Fruit fly (Drosophila melanogaster) Kc167 (cell line): ENCODE measurements around the gene CG18476.

Experiments
- Myc ChIP-seq: fragments of >200 bp; optimal IDR thresholded peaks from 2 replicates; lab custom pipeline; 2017; ENCODE audit warnings: missing external identifiers
- Sin3A ChIP-seq: fragments of >200 bp; optimal IDR thresholded peaks from 2 replicates; lab custom pipeline; 2018; ENCODE audit warnings: missing external identifiers
- h ChIP-seq: fragments of >200 bp; optimal IDR thresholded peaks from 3 replicates; lab custom pipeline; 2018; ENCODE audit warnings: missing external identifiers
- insv ChIP-seq: fragments of >200 bp; optimal IDR thresholded peaks from 3 replicates; lab custom pipeline; 2018; ENCODE audit warnings: missing external identifiers
- psq ChIP-seq: fragments of >200 bp; optimal IDR thresholded peaks from 2 replicates; lab custom pipeline; 2017; ENCODE audit warnings: missing external identifiers
- ttk ChIP-seq: sonication (Bioruptor generic); optimal IDR thresholded peaks from 2 replicates; lab custom pipeline; 2017; ENCODE audit warnings: missing external identifiers

Gene CG18476

dm6 chr3R:11661712-11662111 lies 16.2 kb downstream of the CG18476 start:
- no peak for TF ChIP-seq Sin3A (lab: Kevin White, UChicago)
- no peak for TF ChIP-seq Myc (lab: Kevin White, UChicago)
- TF ChIP-seq ttk (lab: Kevin White, UChicago): no peak
- no peak for TF ChIP-seq insv

DNA sequence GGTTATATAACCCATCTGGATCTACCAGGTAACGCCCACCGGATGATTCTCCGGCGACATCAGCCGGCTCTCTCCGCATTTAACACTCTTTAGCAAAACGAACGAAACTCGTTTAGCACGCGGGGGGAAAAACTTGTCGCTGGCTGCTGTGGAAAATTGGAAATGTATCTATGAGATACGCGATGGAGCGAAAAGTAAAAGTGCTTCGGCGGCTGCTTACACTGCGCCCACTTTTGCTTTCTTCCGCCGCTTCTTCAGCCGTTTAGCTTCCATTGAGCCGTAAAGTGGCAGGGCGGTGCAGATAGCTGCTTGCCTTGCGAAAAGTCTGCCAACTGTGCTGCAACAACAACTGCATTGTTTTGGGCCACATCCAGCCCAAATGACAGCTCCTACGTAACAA lies 16.7 kb downstream of the CG18476 start:
- TF ChIP-seq psq (no peak), Sin3A (lab: Kevin White, UChicago) (no peak), insv (no peak), Myc (lab: Kevin White, UChicago) (no peak), ttk (lab: Kevin White, UChicago) (no peak), h (lab: Kevin White, UChicago) (no peak)

- TF ChIP-seq Sin3A (lab: Kevin White, UChicago): no peak
- TF ChIP-seq Myc (lab: Kevin White, UChicago): no peak
- TF ChIP-seq h (lab: Kevin White, UChicago): no peak
- TF ChIP-seq insv: no peak
- no peak for TF ChIP-seq ttk (lab: Kevin White, UChicago)
- TF ChIP-seq psq: no peak
These were observed 20.1 kb downstream of the CG18476 start for dm6 chr3R:11657786-11658193.

DNA sequence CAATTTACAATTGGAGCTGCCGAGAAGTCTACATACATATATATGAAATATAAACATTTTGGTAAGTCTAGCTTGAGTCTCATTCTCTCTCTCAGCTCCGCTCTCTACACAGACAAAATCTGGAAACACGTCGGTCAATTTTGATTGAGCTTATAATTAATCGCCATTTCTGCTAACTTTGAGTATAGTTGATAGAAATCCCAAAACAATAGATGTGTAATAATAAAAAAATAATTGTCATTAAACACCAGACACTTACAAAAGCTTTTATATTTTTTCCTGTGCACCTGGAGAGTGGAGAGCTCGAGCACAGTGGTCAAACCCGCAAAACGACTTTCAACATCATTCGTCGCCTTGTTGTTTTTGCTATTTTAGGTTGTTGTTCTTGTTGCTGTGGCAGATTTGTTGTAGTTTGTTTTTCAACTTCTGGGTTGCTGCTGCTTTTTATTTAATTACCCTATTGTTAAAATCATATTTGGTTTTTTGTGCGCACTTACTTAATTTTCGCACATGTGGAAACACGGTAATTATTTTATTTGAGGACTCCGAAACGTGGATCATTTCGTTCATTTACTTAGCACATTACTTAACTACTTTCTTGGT lies 21.2 kb downstream of the CG18476 start:
- no peak for TF ChIP-seq ttk (lab: Kevin White, UChicago)
- TF ChIP-seq Sin3A (lab: Kevin White, UChicago): no peak
- TF ChIP-seq h (lab: Kevin White, UChicago): no peak
- TF ChIP-seq psq: no peak
- no peak for TF ChIP-seq Myc (lab: Kevin White, UChicago)

DNA sequence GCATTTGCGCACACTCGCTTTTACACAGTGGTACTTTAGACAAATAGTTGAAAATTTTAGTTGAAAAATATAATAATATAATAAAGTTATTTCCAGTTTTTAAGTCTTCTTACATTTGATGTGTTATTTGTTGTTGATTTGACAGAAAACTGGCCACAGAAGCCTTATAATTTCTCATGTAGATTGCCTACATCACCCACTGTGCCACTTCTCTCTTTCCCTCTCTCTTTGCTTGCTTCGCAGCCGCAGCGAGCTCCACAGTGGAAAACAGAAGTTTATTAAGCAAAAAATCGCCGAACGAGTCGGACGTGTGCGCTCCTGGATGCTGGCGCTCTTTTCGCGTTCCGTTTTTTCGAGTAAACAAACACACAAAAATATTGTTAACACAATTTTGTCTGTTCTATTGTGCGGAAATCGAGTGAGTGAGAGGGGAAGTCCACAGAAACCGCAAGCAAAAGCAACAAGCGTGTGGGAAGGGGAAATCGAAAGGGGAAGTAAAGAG lies 22.0 kb downstream of the CG18476 start, which contains the start of gene CG42327:
TSS of gene CG42327 (plus strand) at position 277 of the 502 bp plus-strand sequence.
- TF ChIP-seq psq: no peak
- no peak for TF ChIP-seq insv
- TF ChIP-seq ttk (lab: Kevin White, UChicago): no peak
- no peak for TF ChIP-seq Myc (lab: Kevin White, UChicago)
- no peak for TF ChIP-seq h (lab: Kevin White, UChicago)
- TF ChIP-seq Sin3A (lab: Kevin White, UChicago): no peak

dm6 chr3R:11650105-11651039 lies 27.5 kb downstream of the CG18476 start, which contains the start of the genes Csk and Elp1:
Csk (minus strand) TSS chr3R:11650706.
Elp1 (plus strand) TSS chr3R:11650971.
- TF ChIP-seq Myc (lab: Kevin White, UChicago): no peak
- no peak for TF ChIP-seq insv

DNA sequence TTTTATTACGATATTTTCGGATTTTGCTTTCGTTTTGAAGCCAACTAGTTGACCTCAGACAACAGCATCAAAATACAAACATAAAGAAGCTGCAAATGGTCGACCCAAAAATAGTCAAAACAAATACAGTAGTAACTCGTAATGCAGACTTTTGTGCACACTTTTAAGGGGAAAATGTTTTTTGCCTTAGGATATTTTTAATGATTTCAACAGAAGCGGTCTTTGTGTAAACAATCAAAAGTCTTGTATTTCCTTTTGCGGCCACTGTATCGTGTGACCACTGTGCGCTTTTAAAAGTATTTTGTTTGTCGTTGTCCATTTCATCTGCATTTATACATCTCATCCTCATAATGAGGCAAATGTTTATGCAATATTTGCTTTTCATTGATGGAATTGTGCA lies 28.5 kb downstream of the CG18476 start:
- TF ChIP-seq Sin3A (lab: Kevin White, UChicago) (no peak), insv (no peak), Myc (lab: Kevin White, UChicago) (no peak), h (lab: Kevin White, UChicago) (no peak), psq (no peak), ttk (lab: Kevin White, UChicago) (no peak)

DNA sequence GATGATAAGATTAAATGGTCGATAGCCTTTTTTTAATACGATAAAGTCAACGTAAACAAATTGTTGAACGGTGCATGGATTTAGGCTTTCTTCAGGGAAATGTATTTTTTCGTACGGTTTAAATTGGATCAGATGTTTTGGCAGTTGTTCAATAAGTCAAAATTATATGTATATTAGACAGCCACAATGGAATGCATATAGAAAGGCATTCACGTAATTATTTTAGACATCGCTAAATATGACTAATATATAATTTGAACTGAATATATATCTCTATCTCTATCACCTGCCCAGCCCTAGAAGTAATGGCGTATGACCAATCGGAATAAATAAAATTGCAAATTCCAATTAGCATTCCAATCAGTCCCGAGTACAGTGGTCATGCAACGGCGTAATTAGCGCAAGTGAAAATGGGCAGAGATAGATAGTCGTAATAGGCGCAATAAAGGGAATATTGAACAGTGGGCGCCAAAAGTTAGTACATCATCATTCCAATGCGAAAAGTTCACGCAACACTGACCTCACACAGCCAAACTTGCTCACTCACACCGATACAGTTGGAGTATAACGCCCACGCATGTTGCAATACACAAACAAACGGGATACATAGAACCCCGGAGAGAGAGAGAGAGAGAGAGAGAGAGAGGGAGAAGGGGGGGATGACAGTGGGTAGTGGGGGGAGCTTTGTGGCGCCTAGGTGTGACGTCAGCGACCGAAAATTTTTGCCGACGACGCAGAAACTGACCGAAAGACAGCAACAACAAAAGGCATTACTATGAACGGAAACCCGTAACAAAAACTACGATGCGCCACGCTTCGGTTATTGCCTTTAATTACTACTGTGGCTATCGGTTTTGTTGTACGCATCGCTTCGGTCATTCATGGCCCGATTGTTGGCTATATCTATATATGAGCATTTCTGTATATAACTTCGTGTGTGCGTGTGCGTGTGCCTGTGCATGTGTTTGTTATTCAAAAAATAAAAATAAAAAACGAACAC lies 29.3 kb downstream of the CG18476 start:
- no peak for TF ChIP-seq psq
- TF ChIP-seq h (lab: Kevin White, UChicago): no peak
- no peak for TF ChIP-seq Myc (lab: Kevin White, UChicago)
- TF ChIP-seq insv: no peak
- TF ChIP-seq Sin3A (lab: Kevin White, UChicago): no peak
- no peak for TF ChIP-seq ttk (lab: Kevin White, UChicago)

DNA sequence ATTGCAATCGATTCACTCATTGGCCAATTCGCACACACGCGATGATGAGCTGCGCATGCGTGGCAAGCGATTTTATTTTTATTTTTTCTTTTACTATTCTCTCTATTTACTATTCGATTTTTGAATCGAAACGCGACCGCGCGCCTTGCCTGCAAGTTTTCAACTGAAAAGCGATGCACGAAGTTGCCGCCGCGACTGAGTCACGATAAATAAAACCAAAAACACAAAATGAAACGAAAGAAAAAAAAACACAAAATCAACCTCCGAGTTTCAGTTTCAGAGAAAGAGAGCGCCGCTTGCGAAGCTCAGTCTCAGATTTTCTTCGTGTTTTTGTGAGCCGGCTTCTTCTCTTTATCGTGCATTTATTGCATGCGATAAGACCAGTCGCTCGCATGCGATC lies 31.1 kb downstream of the CG18476 start:
- TF ChIP-seq Sin3A (lab: Kevin White, UChicago): no peak
- TF ChIP-seq ttk (lab: Kevin White, UChicago): no peak
- no peak for TF ChIP-seq psq
- no peak for TF ChIP-seq Myc (lab: Kevin White, UChicago)
- TF ChIP-seq h (lab: Kevin White, UChicago): no peak
- TF ChIP-seq insv: no peak

- TF ChIP-seq psq: no peak
- TF ChIP-seq Myc (lab: Kevin White, UChicago): no peak
- no peak for TF ChIP-seq insv
- TF ChIP-seq h (lab: Kevin White, UChicago): no peak
- no peak for TF ChIP-seq Sin3A (lab: Kevin White, UChicago)
- TF ChIP-seq ttk (lab: Kevin White, UChicago): no peak
These were observed 37.8 kb downstream of the CG18476 start for dm6 chr3R:11639946-11640588.

dm6 chr3R:11637586-11637985 lies 40.3 kb downstream of the CG18476 start:
- TF ChIP-seq insv (no peak), ttk (lab: Kevin White, UChicago) (no peak), psq (no peak), Sin3A (lab: Kevin White, UChicago) (no peak)
